Fruit fly (Drosophila melanogaster): Measurements from ENCODE around the gene CG5274.

dm6 chr3L:20398243-20399222, 28.9 kb downstream of the CG5274 start:
- no peak for TF ChIP-seq CG6175 (GFP tag; IDR thresholded peaks at IDR 0.05)
- peak; percentile 80 for TF ChIP-seq CG13775 (GFP tag; optimal IDR thresholded peaks at IDR 0.05)
- peak; percentile 63 for TF ChIP-seq Bdp1 (GFP tag; optimal IDR thresholded peaks at IDR 0.05)
- peak; percentile 82 for TF ChIP-seq Hr3 (GFP tag; optimal IDR thresholded peaks at IDR 0.05)
- peak; percentile 38 for TF ChIP-seq CG14965 (GFP tag; optimal IDR thresholded peaks at IDR 0.05; ENCODE audit: borderline replicate concordance)
- TF ChIP-seq CG6272 (GFP tag; IDR thresholded peaks at IDR 0.05): peak; percentile 53
- peak; percentile 13 for TF ChIP-seq CG9797 (GFP tag; optimal IDR thresholded peaks at IDR 0.05)
- TF ChIP-seq tio (GFP tag; optimal IDR thresholded peaks at IDR 0.05): peak; percentile 88
- peak; percentile 39 for TF ChIP-seq emc (GFP tag; optimal IDR thresholded peaks at IDR 0.05)

All from whole organism, embryonic.